Worm (Caenorhabditis elegans) whole organism, L4/young adult: ENCODE measurements around the gene fli-1.

Experiments
- W03F9.2 ChIP-seq: fragments of 150-350 bp; optimal IDR thresholded peaks from 2 replicates; lab custom pipeline; 2014; ENCODE audit warnings: missing biosample characterization, missing genetic modification characterization
- him-1 ChIP-seq: sonication (generic microtip); optimal IDR thresholded peaks from 2 replicates; lab custom pipeline; 2016; ENCODE audit warnings: missing genotype, missing genetic modification reagents, missing genetic modification characterization, missing compliant biosample characterization

- peak; percentile 75 for TF ChIP-seq him-1 (tag; lab: Kevin White, UChicago)
- peak; percentile 18 for TF ChIP-seq W03F9.2 (tag; lab: Kevin White, UChicago)
Observed at ce11 chrIII:8678371-8678770, 5.2 kb downstream of the fli-1 start.
